Fruit fly (Drosophila melanogaster) whole organism, prepupa: Measurements from ENCODE around the gene Tpst.

Experiments
- Blimp-1 ChIP-seq: fragments of 200-800 bp; sonication (Bioruptor generic); optimal IDR thresholded peaks from 3 replicates; lab custom pipeline; 2017; ENCODE audit warnings: missing biosample characterization, missing genetic modification characterization, mild to moderate bottlenecking, moderate library complexity, missing genetic modification reagents
- CG15336 ChIP-seq: fragments of 200-800 bp; sonication (Bioruptor generic); IDR thresholded peaks from 2 replicates; pipeline ENCODE4 v1.3.6; 2022; ENCODE audit warnings: missing biosample characterization, missing genetic modification characterization
- CG16779 ChIP-seq: fragments of 200-800 bp; sonication (Bioruptor generic); optimal IDR thresholded peaks from 3 replicates; lab custom pipeline; 2017; ENCODE audit warnings: missing biosample characterization, mild to moderate bottlenecking, missing genetic modification characterization
- CG3032 ChIP-seq: fragments of 200-800 bp; optimal IDR thresholded peaks from 2 replicates; lab custom pipeline; 2019; ENCODE audit warnings: missing biosample characterization, mild to moderate bottlenecking, missing genetic modification characterization, moderate library complexity
- CG31627 ChIP-seq: fragments of 200-800 bp; sonication (Bioruptor generic); optimal IDR thresholded peaks from 3 replicates; lab custom pipeline; 2016; ENCODE audit warnings: missing biosample characterization, missing genetic modification characterization
- CG32006 ChIP-seq: fragments of 200-800 bp; sonication (Bioruptor generic); optimal IDR thresholded peaks from 3 replicates; lab custom pipeline; 2017; ENCODE audit warnings: missing biosample characterization, mild to moderate bottlenecking, missing genetic modification characterization
- CG4318 ChIP-seq: fragments of 200-800 bp; sonication (Bioruptor generic); optimal IDR thresholded peaks from 3 replicates; lab custom pipeline; 2017; ENCODE audit warnings: missing biosample characterization, mild to moderate bottlenecking, missing genetic modification characterization
- CG6163 ChIP-seq: fragments of 200-800 bp; sonication (Bioruptor generic); IDR thresholded peaks from 3 replicates; pipeline ENCODE4 v1.3.6; 2022; ENCODE audit warnings: missing biosample characterization, missing genetic modification characterization
- CG6808 ChIP-seq: fragments of 200-800 bp; sonication (Bioruptor generic); optimal IDR thresholded peaks from 3 replicates; lab custom pipeline; 2017; ENCODE audit warnings: missing biosample characterization, missing genetic modification characterization, mild to moderate bottlenecking, moderate library complexity, missing genetic modification reagents
- CG6854 ChIP-seq: fragments of 200-800 bp; sonication (Bioruptor generic); optimal IDR thresholded peaks from 2 replicates; lab custom pipeline; 2017; ENCODE audit warnings: missing biosample characterization, mild to moderate bottlenecking, missing genetic modification characterization
- CG7368 ChIP-seq: fragments of 200-800 bp; sonication (Bioruptor generic); optimal IDR thresholded peaks from 3 replicates; lab custom pipeline; 2016; ENCODE audit warnings: missing biosample characterization, missing genetic modification characterization
- CG8119 ChIP-seq: fragments of 200-800 bp; sonication (Bioruptor generic); IDR thresholded peaks from 3 replicates; pipeline ENCODE4 v1.3.6; 2022; ENCODE audit warnings: missing biosample characterization, missing genetic modification characterization
- CG8632 ChIP-seq: fragments of 200-800 bp; sonication (Bioruptor generic); optimal IDR thresholded peaks from 3 replicates; lab custom pipeline; 2016; ENCODE audit warnings: missing biosample characterization, missing genetic modification characterization
- CG9139 ChIP-seq: fragments of 200-800 bp; sonication (Bioruptor generic); optimal IDR thresholded peaks from 3 replicates; lab custom pipeline; 2017; ENCODE audit warnings: missing biosample characterization, mild to moderate bottlenecking, missing genetic modification characterization
- Eip78C ChIP-seq: fragments of 200-800 bp; sonication (Bioruptor generic); peaks from one replicate; lab custom pipeline; 2016; ENCODE audit warnings: missing biosample characterization, missing genetic modification characterization
- Eip93F ChIP-seq: fragments of 200-800 bp; sonication (Bioruptor generic); optimal IDR thresholded peaks from 2 replicates; lab custom pipeline; 2016; ENCODE audit warnings: missing biosample characterization, mild to moderate bottlenecking, missing genetic modification characterization
- Ets21C ChIP-seq: fragments of 200-800 bp; sonication (Bioruptor generic); optimal IDR thresholded peaks from 3 replicates; lab custom pipeline; 2016; ENCODE audit warnings: missing biosample characterization, missing genetic modification characterization
- Ets96B ChIP-seq: fragments of 200-800 bp; optimal IDR thresholded peaks from 2 replicates; lab custom pipeline; 2019; ENCODE audit warnings: missing biosample characterization, mild to moderate bottlenecking, missing genetic modification characterization, moderate library complexity
- Hr38 ChIP-seq: sonication (Bioruptor generic); optimal IDR thresholded peaks from 2 replicates; lab custom pipeline; 2016; ENCODE audit warnings: missing biosample characterization, missing genetic modification characterization
- Hr4 ChIP-seq: fragments of 200-800 bp; sonication (Bioruptor generic); optimal IDR thresholded peaks from 3 replicates; lab custom pipeline; 2016; ENCODE audit warnings: missing biosample characterization, missing genetic modification characterization
- Smox ChIP-seq: fragments of 200-800 bp; sonication (Bioruptor generic); optimal IDR thresholded peaks from 3 replicates; lab custom pipeline; 2016; ENCODE audit warnings: missing biosample characterization, missing genetic modification characterization
- Sox102F ChIP-seq: fragments of 200-800 bp; sonication (Bioruptor generic); optimal IDR thresholded peaks from 2 replicates; lab custom pipeline; 2016; ENCODE audit warnings: missing biosample characterization, mild to moderate bottlenecking, missing genetic modification characterization
- Sox14 ChIP-seq: fragments of 200-800 bp; sonication (Bioruptor generic); optimal IDR thresholded peaks from 3 replicates; lab custom pipeline; 2016; ENCODE audit warnings: missing biosample characterization, missing genetic modification characterization
- Sox15 ChIP-seq: fragments of 200-800 bp; sonication (Bioruptor generic); optimal IDR thresholded peaks from 3 replicates; lab custom pipeline; 2016; ENCODE audit warnings: missing biosample characterization, missing genetic modification characterization
- acj6 ChIP-seq: fragments of 200-800 bp; sonication (Bioruptor generic); optimal IDR thresholded peaks from 3 replicates; lab custom pipeline; 2016; ENCODE audit warnings: missing biosample characterization, missing genetic modification characterization
- cyc ChIP-seq: fragments of 200-800 bp; sonication (Bioruptor generic); optimal IDR thresholded peaks from 3 replicates; lab custom pipeline; 2016; ENCODE audit warnings: missing biosample characterization, missing genetic modification characterization
- fd59A ChIP-seq: fragments of 200-800 bp; sonication (Bioruptor generic); optimal IDR thresholded peaks from 2 replicates; lab custom pipeline; 2017; ENCODE audit warnings: missing biosample characterization, mild to moderate bottlenecking, missing genetic modification characterization, missing genetic modification reagents
- fkh ChIP-seq: fragments of 200-800 bp; sonication (Bioruptor generic); optimal IDR thresholded peaks from 3 replicates; lab custom pipeline; 2017; ENCODE audit warnings: missing biosample characterization, mild to moderate bottlenecking, missing genetic modification characterization, moderate library complexity
- lz ChIP-seq: fragments of 200-800 bp; sonication (Bioruptor generic); optimal IDR thresholded peaks from 3 replicates; lab custom pipeline; 2016; ENCODE audit warnings: missing biosample characterization, missing genetic modification characterization
- pdm3 ChIP-seq: fragments of 200-800 bp; sonication (Bioruptor generic); optimal IDR thresholded peaks from 3 replicates; lab custom pipeline; 2016; ENCODE audit warnings: missing biosample characterization, missing genetic modification characterization
- spab ChIP-seq: fragments of 200-800 bp; sonication (Bioruptor generic); optimal IDR thresholded peaks from 2 replicates; lab custom pipeline; 2017; ENCODE audit warnings: missing biosample characterization, mild to moderate bottlenecking, missing genetic modification characterization, missing genetic modification reagents
- ss ChIP-seq, 2 experiments: fragments of 200-800 bp; sonication (Bioruptor generic); optimal IDR thresholded peaks; 2 replicates in 1 of 2; 3 replicates in 1 of 2; lab custom pipeline; 2017 to 2018; ENCODE audit warnings: mild to moderate bottlenecking in 2 of 2, missing biosample characterization in 2 of 2, missing genetic modification characterization in 2 of 2, moderate library complexity in 1 of 2
- topi ChIP-seq: fragments of 200-800 bp; sonication (Bioruptor generic); optimal IDR thresholded peaks from 3 replicates; lab custom pipeline; 2016; ENCODE audit warnings: missing biosample characterization, missing genetic modification characterization
- vri ChIP-seq: fragments of 200-800 bp; sonication (Bioruptor generic); optimal IDR thresholded peaks from 3 replicates; lab custom pipeline; 2016; ENCODE audit warnings: missing biosample characterization, mild to moderate bottlenecking, missing genetic modification characterization

The Tpst gene

dm6 chrX:13572382-13572781 is 8.8 kb downstream of the Tpst start (continued):
- TF ChIP-seq Hr38 (GFP tag; lab: Kevin White, UChicago) (no peak), CG15336 (GFP tag; lab: Robert Waterston, UW) (peak; percentile 57), Ets21C (peak; percentile 32), Sox102F (peak; percentile 20), Sox14 (GFP tag; lab: Kevin White, UChicago) (peak; percentile 56), acj6 (GFP tag; lab: Kevin White, UChicago) (peak; percentile 33), CG16779 (tag; lab: Kevin White, UChicago) (no peak), vri (no peak)

dm6 chrX:13579322-13579721 is 15.7 kb downstream of the Tpst start:
- TF ChIP-seq ss (GFP tag; optimal IDR thresholded peaks at IDR 0.05; lab: Kevin White, UChicago) (no peak), CG4318 (GFP tag; lab: Kevin White, UChicago) (no peak), cyc (GFP tag; lab: Kevin White, UChicago) (no peak), Hr4 (GFP tag; lab: Kevin White, UChicago) (no peak), CG31627 (GFP tag; lab: Kevin White, UChicago) (no peak), CG3032 (tag; lab: Kevin White, UChicago) (no peak), CG8119 (GFP tag; lab: Robert Waterston, UW) (no peak), Ets21C (no peak)

dm6 chrX:13586888-13587287 is 23.3 kb downstream of the Tpst start:
- TF ChIP-seq fd59A (GFP tag; lab: Kevin White, UChicago): no peak
- no peak for TF ChIP-seq Sox14 (GFP tag; lab: Kevin White, UChicago)
- TF ChIP-seq topi: no peak
- TF ChIP-seq fkh (GFP tag; lab: Kevin White, UChicago): no peak
- no peak for TF ChIP-seq CG16779 (tag; lab: Kevin White, UChicago)
- no peak for TF ChIP-seq vri
- TF ChIP-seq Smox (GFP tag; lab: Kevin White, UChicago): no peak
- no peak for TF ChIP-seq pdm3 (GFP tag; lab: Kevin White, UChicago)
- no peak for TF ChIP-seq CG7368 (GFP tag; lab: Kevin White, UChicago)
- TF ChIP-seq CG32006 (GFP tag; lab: Kevin White, UChicago): no peak
- no peak for TF ChIP-seq Blimp-1
- TF ChIP-seq Sox15 (GFP tag; lab: Kevin White, UChicago): no peak

DNA sequence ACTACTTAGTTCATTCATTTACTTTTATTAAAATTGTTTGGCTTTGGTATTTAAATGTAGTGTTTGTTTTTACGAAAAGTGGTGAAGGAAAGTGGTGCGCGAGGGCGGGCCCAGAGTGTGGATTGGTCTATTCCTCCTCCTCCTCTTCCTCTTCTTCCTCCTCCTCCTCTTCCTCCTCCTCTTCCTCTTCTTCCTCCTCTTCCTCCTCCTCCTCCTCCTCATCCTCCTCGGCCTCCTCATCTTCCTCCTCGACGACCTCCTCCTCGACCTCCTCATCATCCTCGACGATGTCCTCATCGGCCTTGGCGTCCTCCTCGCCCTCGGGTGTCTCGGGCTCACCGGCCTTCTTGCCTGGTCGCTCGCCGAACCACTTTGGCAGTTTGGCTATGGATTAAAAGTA is 30.0 kb downstream of the Tpst start:
- TF ChIP-seq Blimp-1: no peak
- no peak for TF ChIP-seq Eip93F (GFP tag; lab: Kevin White, UChicago)
- TF ChIP-seq CG8632 (GFP tag; lab: Kevin White, UChicago): no peak
- no peak for TF ChIP-seq CG6854 (GFP tag; lab: Kevin White, UChicago)
- TF ChIP-seq lz (GFP tag; lab: Kevin White, UChicago): no peak
- no peak for TF ChIP-seq Ets96B
- TF ChIP-seq CG4318 (GFP tag; lab: Kevin White, UChicago): no peak
- TF ChIP-seq cyc (GFP tag; lab: Kevin White, UChicago): no peak
- TF ChIP-seq CG8119 (GFP tag; lab: Robert Waterston, UW): no peak
- TF ChIP-seq acj6 (GFP tag; lab: Kevin White, UChicago): no peak
- no peak for TF ChIP-seq CG6163 (GFP tag; lab: Robert Waterston, UW)
- no peak for TF ChIP-seq fd59A (GFP tag; lab: Kevin White, UChicago)
- TF ChIP-seq spab (GFP tag; lab: Kevin White, UChicago): no peak
- TF ChIP-seq Eip78C (GFP tag; lab: Kevin White, UChicago): no peak
- no peak for TF ChIP-seq Smox (GFP tag; lab: Kevin White, UChicago)
- no peak for TF ChIP-seq CG15336 (GFP tag; lab: Robert Waterston, UW)
- no peak for TF ChIP-seq CG9139 (GFP tag; lab: Kevin White, UChicago)
- no peak for TF ChIP-seq CG6808
- no peak for TF ChIP-seq CG31627 (GFP tag; lab: Kevin White, UChicago)
